Worm (Caenorhabditis elegans) whole organism, L1 larva: ENCODE data around the gene srh-236.

Source experiments
- aly-2 ChIP-seq: fragments of 150-350 bp; optimal IDR thresholded peaks from 2 replicates; lab custom pipeline; 2014; ENCODE audit warnings: missing biosample characterization, missing genetic modification characterization
- ama-1 ChIP-seq: fragments of 150-350 bp; optimal IDR thresholded peaks from 2 replicates; lab custom pipeline; 2014
- ceh-63 ChIP-seq: fragments of 200-800 bp; sonication (Bioruptor generic); optimal IDR thresholded peaks from 2 replicates; lab custom pipeline; 2018; ENCODE audit warnings: mild to moderate bottlenecking, missing genetic modification characterization, missing compliant biosample characterization
- ces-1 ChIP-seq: fragments of 150-350 bp; optimal IDR thresholded peaks from 2 replicates; lab custom pipeline; 2014; ENCODE audit warnings: missing biosample characterization, missing genetic modification reagents, missing genetic modification characterization
- fkh-10 ChIP-seq: sonication (generic microtip); optimal IDR thresholded peaks from 2 replicates; lab custom pipeline; 2017; ENCODE audit warnings: missing biosample characterization, missing genetic modification reagents, missing genetic modification characterization
- nhr-28 ChIP-seq: fragments of 150-350 bp; optimal IDR thresholded peaks from 2 replicates; lab custom pipeline; 2014; ENCODE audit warnings: missing biosample characterization, missing genetic modification characterization
- nhr-76 ChIP-seq: sonication (generic microtip); optimal IDR thresholded peaks from 2 replicates; lab custom pipeline; 2017; ENCODE audit warnings: missing biosample characterization, missing genetic modification characterization
- pax-3 ChIP-seq: fragments of 200-800 bp; sonication (Bioruptor generic); optimal IDR thresholded peaks from 2 replicates; lab custom pipeline; 2018; ENCODE audit warnings: mild to moderate bottlenecking, missing genetic modification characterization, moderate library complexity, missing compliant biosample characterization
- zip-4 ChIP-seq: fragments of 200-800 bp; sonication (Bioruptor generic); optimal IDR thresholded peaks from 2 replicates; lab custom pipeline; 2018; ENCODE audit warnings: mild to moderate bottlenecking, missing genetic modification characterization, moderate library complexity, missing compliant biosample characterization

ce11 chrV:17255454-17255853, 43.6 kb upstream of the srh-236 start, which contains the start of gene srh-115:
- TF ChIP-seq fkh-10 (GFP tag; lab: Kevin White, UChicago) (no peak), pax-3 (tag; lab: Kevin White, UChicago) (no peak), ces-1 (no peak), nhr-28 (tag; lab: Kevin White, UChicago) (no peak), ama-1 (lab: Kevin White, UChicago) (no peak), aly-2 (tag; lab: Kevin White, UChicago) (no peak), ceh-63 (GFP tag; lab: Kevin White, UChicago) (no peak), zip-4 (GFP tag; lab: Kevin White, UChicago) (no peak), nhr-76 (tag; lab: Kevin White, UChicago) (no peak)
